Fruit fly (Drosophila melanogaster) whole organism, prepupa: ENCODE measurements around the gene Mlc2.

Experiments used
- CG11762 ChIP-seq: fragments of 200-800 bp; sonication (Bioruptor generic); optimal IDR thresholded peaks from 3 replicates; lab custom pipeline; 2016; ENCODE audit warnings: missing biosample characterization, missing genetic modification characterization; ENCODE audit not compliant: insufficient read depth
- CG11902 ChIP-seq: fragments of 200-800 bp; sonication (Bioruptor generic); optimal IDR thresholded peaks from 3 replicates; lab custom pipeline; 2016; ENCODE audit warnings: missing biosample characterization, missing genetic modification characterization
- CG15336 ChIP-seq: fragments of 200-800 bp; sonication (Bioruptor generic); IDR thresholded peaks from 2 replicates; pipeline ENCODE4 v1.3.6; 2022; ENCODE audit warnings: missing biosample characterization, missing genetic modification characterization
- CG1621 ChIP-seq: fragments of 200-800 bp; sonication (Bioruptor generic); optimal IDR thresholded peaks from 3 replicates; lab custom pipeline; 2018; ENCODE audit warnings: missing biosample characterization, mild to moderate bottlenecking, missing genetic modification characterization
- CG16779 ChIP-seq: fragments of 200-800 bp; sonication (Bioruptor generic); optimal IDR thresholded peaks from 3 replicates; lab custom pipeline; 2017; ENCODE audit warnings: missing biosample characterization, mild to moderate bottlenecking, missing genetic modification characterization
- CG31627 ChIP-seq: fragments of 200-800 bp; sonication (Bioruptor generic); optimal IDR thresholded peaks from 3 replicates; lab custom pipeline; 2016; ENCODE audit warnings: missing biosample characterization, missing genetic modification characterization
- CG32006 ChIP-seq: fragments of 200-800 bp; sonication (Bioruptor generic); optimal IDR thresholded peaks from 3 replicates; lab custom pipeline; 2017; ENCODE audit warnings: missing biosample characterization, mild to moderate bottlenecking, missing genetic modification characterization
- CG34406 ChIP-seq: fragments of 200-800 bp; sonication (Bioruptor generic); optimal IDR thresholded peaks from 3 replicates; lab custom pipeline; 2016; ENCODE audit warnings: missing biosample characterization, missing genetic modification characterization
- CG3919 ChIP-seq: fragments of 200-800 bp; sonication (Bioruptor generic); optimal IDR thresholded peaks from 3 replicates; lab custom pipeline; 2016; ENCODE audit warnings: missing biosample characterization, missing genetic modification characterization
- CG4318 ChIP-seq: fragments of 200-800 bp; sonication (Bioruptor generic); optimal IDR thresholded peaks from 3 replicates; lab custom pipeline; 2017; ENCODE audit warnings: missing biosample characterization, mild to moderate bottlenecking, missing genetic modification characterization
- CG6163 ChIP-seq: fragments of 200-800 bp; sonication (Bioruptor generic); IDR thresholded peaks from 3 replicates; pipeline ENCODE4 v1.3.6; 2022; ENCODE audit warnings: missing biosample characterization, missing genetic modification characterization
- CG6276 ChIP-seq: fragments of 200-800 bp; sonication (Bioruptor generic); optimal IDR thresholded peaks from 2 replicates; lab custom pipeline; 2017; ENCODE audit warnings: missing biosample characterization, mild to moderate bottlenecking, missing genetic modification characterization
- CG8119 ChIP-seq: fragments of 200-800 bp; sonication (Bioruptor generic); IDR thresholded peaks from 3 replicates; pipeline ENCODE4 v1.3.6; 2022; ENCODE audit warnings: missing biosample characterization, missing genetic modification characterization
- CG8632 ChIP-seq: fragments of 200-800 bp; sonication (Bioruptor generic); optimal IDR thresholded peaks from 3 replicates; lab custom pipeline; 2016; ENCODE audit warnings: missing biosample characterization, missing genetic modification characterization
- Eip75B ChIP-seq: fragments of 200-800 bp; sonication (Bioruptor generic); optimal IDR thresholded peaks from 3 replicates; lab custom pipeline; 2016; ENCODE audit warnings: missing biosample characterization, missing genetic modification characterization
- Eip78C ChIP-seq: fragments of 200-800 bp; sonication (Bioruptor generic); peaks from one replicate; lab custom pipeline; 2016; ENCODE audit warnings: missing biosample characterization, missing genetic modification characterization
- Eip93F ChIP-seq: fragments of 200-800 bp; sonication (Bioruptor generic); optimal IDR thresholded peaks from 2 replicates; lab custom pipeline; 2016; ENCODE audit warnings: missing biosample characterization, mild to moderate bottlenecking, missing genetic modification characterization
- Ets96B ChIP-seq: fragments of 200-800 bp; optimal IDR thresholded peaks from 2 replicates; lab custom pipeline; 2019; ENCODE audit warnings: missing biosample characterization, mild to moderate bottlenecking, missing genetic modification characterization, moderate library complexity
- Gug ChIP-seq: fragments of 200-800 bp; sonication (Bioruptor generic); IDR thresholded peaks from 2 replicates; pipeline ENCODE4 v1.3.6; 2022; ENCODE audit warnings: missing biosample characterization, missing genetic modification characterization
- Hr4 ChIP-seq: fragments of 200-800 bp; sonication (Bioruptor generic); optimal IDR thresholded peaks from 3 replicates; lab custom pipeline; 2016; ENCODE audit warnings: missing biosample characterization, missing genetic modification characterization
- Met ChIP-seq: fragments of 200-800 bp; sonication (Bioruptor generic); optimal IDR thresholded peaks from 3 replicates; lab custom pipeline; 2016; ENCODE audit warnings: missing biosample characterization, missing genetic modification characterization
- Smox ChIP-seq: fragments of 200-800 bp; sonication (Bioruptor generic); optimal IDR thresholded peaks from 3 replicates; lab custom pipeline; 2016; ENCODE audit warnings: missing biosample characterization, missing genetic modification characterization
- Sox102F ChIP-seq: fragments of 200-800 bp; sonication (Bioruptor generic); optimal IDR thresholded peaks from 2 replicates; lab custom pipeline; 2016; ENCODE audit warnings: missing biosample characterization, mild to moderate bottlenecking, missing genetic modification characterization
- Sox14 ChIP-seq: fragments of 200-800 bp; sonication (Bioruptor generic); optimal IDR thresholded peaks from 3 replicates; lab custom pipeline; 2016; ENCODE audit warnings: missing biosample characterization, missing genetic modification characterization
- achi ChIP-seq: fragments of 200-800 bp; sonication (Bioruptor generic); optimal IDR thresholded peaks from 3 replicates; lab custom pipeline; 2016; ENCODE audit warnings: missing biosample characterization, missing genetic modification characterization
- acj6 ChIP-seq: fragments of 200-800 bp; sonication (Bioruptor generic); optimal IDR thresholded peaks from 3 replicates; lab custom pipeline; 2016; ENCODE audit warnings: missing biosample characterization, missing genetic modification characterization
- dac ChIP-seq: fragments of 200-800 bp; sonication (Bioruptor generic); optimal IDR thresholded peaks from 2 replicates; lab custom pipeline; 2017; ENCODE audit warnings: missing biosample characterization, mild to moderate bottlenecking, missing genetic modification characterization
- dsx ChIP-seq: fragments of 200-800 bp; optimal IDR thresholded peaks from 3 replicates; lab custom pipeline; 2019; ENCODE audit warnings: missing biosample characterization, mild to moderate bottlenecking, missing genetic modification characterization, moderate library complexity; ENCODE audit not compliant: poor library complexity, severe bottlenecking
- eg ChIP-seq: fragments of 200-800 bp; sonication (Bioruptor generic); IDR thresholded peaks from 3 replicates; pipeline ENCODE4 v1.3.6; 2022; ENCODE audit warnings: missing biosample characterization, missing genetic modification characterization
- esn ChIP-seq: fragments of 200-800 bp; sonication (Bioruptor generic); optimal IDR thresholded peaks from 2 replicates; lab custom pipeline; 2016; ENCODE audit warnings: missing biosample characterization, mild to moderate bottlenecking, missing genetic modification characterization, moderate library complexity
- fd59A ChIP-seq: fragments of 200-800 bp; sonication (Bioruptor generic); optimal IDR thresholded peaks from 2 replicates; lab custom pipeline; 2017; ENCODE audit warnings: missing biosample characterization, mild to moderate bottlenecking, missing genetic modification characterization, missing genetic modification reagents
- fd85E ChIP-seq: fragments of 200-800 bp; sonication (Bioruptor generic); optimal IDR thresholded peaks from 3 replicates; lab custom pipeline; 2016; ENCODE audit warnings: missing biosample characterization, missing genetic modification characterization
- fkh ChIP-seq: fragments of 200-800 bp; sonication (Bioruptor generic); optimal IDR thresholded peaks from 3 replicates; lab custom pipeline; 2017; ENCODE audit warnings: missing biosample characterization, mild to moderate bottlenecking, missing genetic modification characterization, moderate library complexity
- lz ChIP-seq: fragments of 200-800 bp; sonication (Bioruptor generic); optimal IDR thresholded peaks from 3 replicates; lab custom pipeline; 2016; ENCODE audit warnings: missing biosample characterization, missing genetic modification characterization
- net ChIP-seq: fragments of 200-800 bp; sonication (Bioruptor generic); optimal IDR thresholded peaks from 3 replicates; lab custom pipeline; 2016; ENCODE audit warnings: missing biosample characterization, missing genetic modification characterization
- pdm3 ChIP-seq: fragments of 200-800 bp; sonication (Bioruptor generic); optimal IDR thresholded peaks from 3 replicates; lab custom pipeline; 2016; ENCODE audit warnings: missing biosample characterization, missing genetic modification characterization
- spab ChIP-seq: fragments of 200-800 bp; sonication (Bioruptor generic); optimal IDR thresholded peaks from 2 replicates; lab custom pipeline; 2017; ENCODE audit warnings: missing biosample characterization, mild to moderate bottlenecking, missing genetic modification characterization, missing genetic modification reagents
- ss ChIP-seq, 2 experiments: fragments of 200-800 bp; sonication (Bioruptor generic); optimal IDR thresholded peaks; 2 replicates in 1 of 2; 3 replicates in 1 of 2; lab custom pipeline; 2017 to 2018; ENCODE audit warnings: mild to moderate bottlenecking in 2 of 2, missing biosample characterization in 2 of 2, missing genetic modification characterization in 2 of 2, moderate library complexity in 1 of 2
- svp ChIP-seq: fragments of 200-800 bp; sonication (Bioruptor generic); peaks from one replicate; lab custom pipeline; 2016; ENCODE audit warnings: missing biosample characterization, missing genetic modification characterization
- topi ChIP-seq: fragments of 200-800 bp; sonication (Bioruptor generic); optimal IDR thresholded peaks from 3 replicates; lab custom pipeline; 2016; ENCODE audit warnings: missing biosample characterization, missing genetic modification characterization

Mlc2 gene

DNA sequence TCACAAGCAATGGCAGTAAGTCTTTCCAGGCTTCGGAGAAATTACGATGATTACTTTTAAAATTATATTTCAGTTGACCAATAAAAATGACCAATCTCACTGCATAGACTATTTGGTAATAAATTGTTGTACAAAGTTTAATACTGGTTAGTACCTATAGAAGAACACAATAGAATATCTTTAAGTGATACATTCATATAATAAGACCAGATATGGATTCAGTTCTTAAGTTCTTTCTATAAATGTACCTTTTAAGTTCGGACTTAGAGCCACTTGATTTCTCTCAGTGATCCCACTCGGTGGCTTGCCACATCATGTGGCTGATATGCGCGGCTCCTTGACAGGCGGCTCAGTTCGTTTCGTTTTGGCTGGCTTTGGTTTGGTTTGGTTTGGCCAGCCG lies 11.1 kb downstream of the Mlc2 start (continued):
- peak; percentile 58; the same call in 2 of the 3 replicates for TF ChIP-seq CG8119 (GFP tag; lab: Robert Waterston, UW)
- TF ChIP-seq Smox (GFP tag; lab: Kevin White, UChicago), result no peak
- TF ChIP-seq Eip78C (GFP tag; lab: Kevin White, UChicago), result peak; percentile 85
- peak; percentile 18 for TF ChIP-seq CG4318 (GFP tag; lab: Kevin White, UChicago)

DNA sequence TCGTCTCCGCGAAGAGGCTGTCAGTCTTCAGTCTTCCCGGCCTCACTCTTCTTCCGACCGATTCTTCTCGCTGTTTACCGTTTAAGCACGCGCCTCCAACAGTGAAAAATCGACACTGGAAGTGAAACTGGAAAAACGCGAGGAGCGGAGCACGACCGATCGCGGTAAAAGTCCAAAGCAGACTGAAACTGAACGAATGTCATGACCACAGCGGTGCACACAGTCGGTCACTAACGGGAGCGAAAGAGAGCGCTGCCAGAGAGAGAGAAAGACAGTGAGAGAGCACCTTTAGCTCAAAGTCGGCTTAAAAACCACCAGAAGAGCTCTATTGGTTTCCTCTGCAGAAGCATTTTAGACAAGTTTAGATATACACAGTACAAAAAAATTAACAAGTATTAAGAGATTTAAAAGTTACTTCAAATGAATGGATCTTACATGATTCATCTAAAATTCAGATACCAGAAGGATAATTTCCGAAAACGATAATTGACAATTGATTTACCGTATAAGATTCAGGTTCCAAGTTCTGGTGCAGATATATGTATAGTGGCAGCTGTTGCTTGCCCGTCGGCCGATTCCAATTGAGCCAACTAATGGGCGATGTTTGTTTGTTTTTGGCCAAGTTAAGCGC lies 13.9 kb downstream of the Mlc2 start, which contains the start of gene CG11498:
Gene CG11498, minus strand, starts transcription at position 162 of the 631 bp plus-strand sequence.
- TF ChIP-seq CG11762, result no peak
- TF ChIP-seq eg (GFP tag; lab: Robert Waterston, UW), result peak; percentile 56
- peak; percentile 18 for TF ChIP-seq Sox102F (GFP tag; lab: Kevin White, UChicago)
- peak; percentile 3 for TF ChIP-seq Eip75B (GFP tag; lab: Kevin White, UChicago)
- TF ChIP-seq Gug (GFP tag; lab: Robert Waterston, UW), result 0 out of 2 replicates have a peak, but pooled peaks have one; percentile 32
- TF ChIP-seq dsx (GFP tag; lab: Kevin White, UChicago), result no peak
- peak; percentile 59 for TF ChIP-seq CG32006
- peak; percentile 20 for TF ChIP-seq CG3919
- TF ChIP-seq Hr4 (GFP tag; lab: Kevin White, UChicago), result peak; percentile 36
- peak; percentile 71; the same call in 2 of the 3 replicates for TF ChIP-seq CG6163 (GFP tag; lab: Robert Waterston, UW)
- peak; percentile 61; the same call in 2 of the 3 replicates for TF ChIP-seq CG8119 (GFP tag; lab: Robert Waterston, UW)
- TF ChIP-seq Eip78C (GFP tag; lab: Kevin White, UChicago), result peak; percentile 47
- peak; percentile 3 for TF ChIP-seq esn (GFP tag; lab: Kevin White, UChicago)
- no peak for TF ChIP-seq Eip93F (GFP tag; lab: Kevin White, UChicago)
- TF ChIP-seq achi (GFP tag; lab: Kevin White, UChicago), result no peak
- TF ChIP-seq svp (GFP tag; lab: Kevin White, UChicago), result peak; percentile 54
- TF ChIP-seq CG15336, result peak; percentile 72
- peak; percentile 20 for TF ChIP-seq CG4318 (GFP tag; lab: Kevin White, UChicago)

DNA sequence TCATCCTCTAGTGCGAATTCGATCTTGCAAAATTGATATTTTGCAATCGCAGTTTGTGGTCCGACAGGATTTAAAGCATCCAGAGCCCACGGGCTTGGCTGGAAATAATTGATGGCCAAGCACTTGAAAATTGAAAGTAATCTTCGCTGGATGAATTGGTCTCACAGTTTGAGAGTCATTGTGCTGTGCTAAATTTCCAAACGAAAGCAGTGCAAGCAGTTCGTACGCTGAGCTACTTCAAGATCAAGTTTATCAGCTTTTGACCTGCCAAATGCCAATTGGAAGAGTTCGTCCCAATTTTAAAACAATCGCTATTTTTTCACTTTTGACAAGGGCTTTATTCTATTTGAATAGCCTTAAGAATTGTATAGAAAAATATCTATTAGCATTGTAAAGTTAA lies 20.5 kb downstream of the Mlc2 start:
- TF ChIP-seq svp (GFP tag; lab: Kevin White, UChicago) (peak; percentile 38), Smox (GFP tag; lab: Kevin White, UChicago) (no peak), CG34406 (GFP tag; lab: Kevin White, UChicago) (no peak), pdm3 (no peak), CG8119 (GFP tag; lab: Robert Waterston, UW) (no peak)

DNA sequence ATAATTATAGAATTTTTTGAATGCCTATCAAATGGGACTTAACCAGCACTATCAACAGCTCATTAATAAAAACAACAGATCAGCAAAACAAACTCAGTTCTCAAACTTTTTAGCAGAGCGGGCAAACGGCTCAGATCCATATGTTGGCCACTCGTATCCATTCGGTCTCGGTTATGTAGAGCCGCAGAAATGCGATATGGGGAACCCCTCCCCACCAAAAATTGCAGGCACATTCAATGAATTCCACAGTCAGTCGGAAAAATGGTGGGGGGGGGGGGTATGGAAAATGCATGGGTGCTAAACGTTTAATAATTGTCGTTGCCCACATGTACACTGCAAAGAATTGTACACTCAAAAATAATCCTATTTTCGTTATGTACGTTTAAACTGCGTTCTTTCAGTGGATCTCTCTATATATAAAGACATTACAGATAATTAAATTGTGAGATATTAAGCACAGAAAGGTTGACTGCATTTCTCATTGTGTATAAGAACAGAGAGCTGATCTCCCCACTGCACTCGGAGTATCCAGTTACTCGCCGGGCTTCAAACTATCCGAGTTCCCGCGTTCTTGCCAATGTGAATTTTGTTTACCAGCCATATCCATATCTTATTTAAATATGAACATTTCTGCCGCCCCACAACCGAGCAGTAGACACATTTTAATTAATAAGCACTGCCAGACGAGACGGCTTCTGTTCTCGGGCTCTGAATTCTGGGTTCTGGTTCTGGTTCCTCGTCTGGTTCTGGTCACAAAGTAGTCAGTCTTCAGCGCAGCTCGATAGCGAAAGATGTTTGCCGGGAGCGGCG lies 22.8 kb downstream of the Mlc2 start, which contains the start of gene CG15529:
Gene CG15529, plus strand, starts transcription at position 760 of the 810 bp plus-strand sequence.
- TF ChIP-seq fkh (GFP tag; lab: Kevin White, UChicago) (no peak), CG16779 (no peak), net (peak; percentile 53), Eip93F (GFP tag; lab: Kevin White, UChicago) (no peak), CG11902 (peak; percentile 25), dac (GFP tag; lab: Kevin White, UChicago) (peak; percentile 7), CG6276 (GFP tag; lab: Kevin White, UChicago) (peak; percentile 38), CG31627 (peak; percentile 26), spab (peak; percentile 68), CG8632 (GFP tag; lab: Kevin White, UChicago) (peak; percentile 51), fd59A (peak; percentile 65), CG3919 (peak; percentile 69), lz (peak; percentile 26), fd85E (GFP tag; lab: Kevin White, UChicago) (no peak), ss (GFP tag; optimal IDR thresholded peaks at IDR 0.05; lab: Kevin White, UChicago) (peak in 1 of 2 experiments; percentile 73), CG6163 (GFP tag; lab: Robert Waterston, UW) (peak; percentile 87), CG15336 (peak; percentile 79), Eip78C (GFP tag; lab: Kevin White, UChicago) (peak; percentile 83), CG4318 (GFP tag; lab: Kevin White, UChicago) (no peak), Sox102F (GFP tag; lab: Kevin White, UChicago) (peak; percentile 20), Eip75B (GFP tag; lab: Kevin White, UChicago) (peak; percentile 41), topi (GFP tag; lab: Kevin White, UChicago) (no peak), Ets96B (tag; lab: Kevin White, UChicago) (peak; percentile 66), Sox14 (GFP tag; lab: Kevin White, UChicago) (peak; percentile 52), svp (GFP tag; lab: Kevin White, UChicago) (no peak), CG1621 (tag; lab: Kevin White, UChicago) (peak; percentile 51), acj6 (GFP tag; lab: Kevin White, UChicago) (peak; percentile 68), Hr4 (GFP tag; lab: Kevin White, UChicago) (peak; percentile 38), Met (GFP tag; lab: Kevin White, UChicago) (no peak)
